Fruit fly (Drosophila melanogaster): ENCODE data around the gene Neto.

dm6 chrX:13421059-13421458 lies 24.6 kb upstream of the Neto start:
- no peak for TF ChIP-seq psq (GFP tag; optimal IDR thresholded peaks at IDR 0.05)
- TF ChIP-seq usp (GFP tag; optimal IDR thresholded peaks at IDR 0.05): no peak
- TF ChIP-seq Jra (GFP tag; optimal IDR thresholded peaks at IDR 0.05): no peak
- TF ChIP-seq Rel (GFP tag; optimal IDR thresholded peaks at IDR 0.05): no peak
- no peak for TF ChIP-seq Rel (tag; optimal IDR thresholded peaks at IDR 0.05)
